Worm (Caenorhabditis elegans): ENCODE data around the gene E04F6.4.

The E04F6.4 gene

DNA sequence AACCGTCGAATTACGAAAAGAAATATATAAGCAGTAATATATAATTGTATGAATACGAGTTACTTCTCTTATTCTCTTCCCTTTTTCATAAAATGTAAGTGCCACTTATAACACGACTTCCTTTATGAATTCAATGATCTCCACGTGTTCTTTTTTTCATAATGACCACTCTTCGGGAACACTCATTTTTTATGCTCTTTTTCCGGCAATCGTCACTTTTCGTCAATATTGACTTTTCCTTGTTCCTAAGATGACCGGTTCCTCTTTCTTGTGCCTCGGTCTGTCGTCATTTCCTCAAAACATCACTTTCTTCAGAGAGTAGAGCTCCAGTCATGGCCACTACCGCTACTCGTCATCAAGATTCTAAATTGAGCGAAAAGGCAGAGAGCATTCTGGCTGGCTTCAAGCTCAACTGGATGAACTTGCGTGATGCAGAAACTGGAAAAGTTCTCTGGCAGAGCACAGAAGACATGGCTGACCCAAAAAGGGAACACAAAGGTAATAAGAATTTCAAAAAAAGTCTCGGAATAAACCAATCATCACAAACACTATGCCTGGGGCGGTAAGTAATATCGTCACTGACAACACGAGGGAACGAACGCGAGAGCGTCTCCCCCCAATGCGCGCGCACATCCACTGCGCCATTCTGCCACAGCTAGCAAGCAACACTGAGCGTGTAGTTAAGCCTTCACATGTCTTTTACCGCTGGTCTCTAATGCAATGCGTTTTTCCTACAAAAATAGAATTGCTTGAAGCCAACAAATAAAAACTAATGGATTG, 5.5 kb upstream of the E04F6.4 start, which contains the start of gene pdl-1:
Gene pdl-1 (plus strand): TSS at position 309 of the 780 bp plus-strand sequence.
- TF ChIP-seq unc-62 (GFP tag; optimal IDR thresholded peaks at IDR 0.05) = no peak

DNA sequence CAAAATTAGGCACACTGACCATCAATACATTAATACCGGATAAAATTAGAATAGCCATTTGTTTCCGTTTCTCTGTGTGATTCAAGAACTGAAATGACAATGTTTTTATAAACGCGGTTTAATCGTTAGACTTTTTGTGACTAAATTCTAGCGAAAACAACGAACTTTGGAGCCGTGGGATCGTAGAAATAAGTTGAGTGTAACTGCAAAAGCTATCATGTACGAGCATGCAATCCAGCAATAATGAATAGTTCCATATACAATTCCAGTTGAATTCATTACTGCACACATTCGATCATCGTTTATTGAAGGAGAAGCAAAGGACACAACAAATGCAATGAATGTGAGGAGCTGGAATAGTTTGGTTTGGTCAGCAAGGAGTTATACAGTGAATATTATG, 3.1 kb upstream of the E04F6.4 start:
- TF ChIP-seq unc-62 (GFP tag; optimal IDR thresholded peaks at IDR 0.05) = no peak

DNA sequence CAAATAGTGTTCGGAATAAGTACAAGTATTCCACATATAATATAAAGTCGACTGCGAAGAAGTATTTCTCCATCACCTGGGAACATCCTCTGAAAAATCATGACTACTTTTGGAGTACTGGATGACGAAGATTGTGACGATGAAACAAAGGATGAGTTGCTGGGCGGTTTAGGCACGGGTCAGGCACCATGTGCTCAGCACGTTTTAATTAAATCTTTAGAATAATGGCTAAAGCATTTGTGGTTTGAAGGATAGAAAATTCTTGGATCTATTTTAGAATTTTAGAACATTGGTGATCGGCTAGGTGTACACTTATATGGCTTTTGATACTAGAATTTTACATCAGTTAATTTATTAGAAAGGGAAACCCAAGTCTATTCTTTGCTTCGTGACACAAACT, 2.1 kb upstream of the E04F6.4 start, which contains the start of gene C27H5.6:
Gene C27H5.6 (minus strand): TSS at position 101 of the 400 bp plus-strand sequence.
- no peak for TF ChIP-seq unc-62 (GFP tag; optimal IDR thresholded peaks at IDR 0.05)

DNA sequence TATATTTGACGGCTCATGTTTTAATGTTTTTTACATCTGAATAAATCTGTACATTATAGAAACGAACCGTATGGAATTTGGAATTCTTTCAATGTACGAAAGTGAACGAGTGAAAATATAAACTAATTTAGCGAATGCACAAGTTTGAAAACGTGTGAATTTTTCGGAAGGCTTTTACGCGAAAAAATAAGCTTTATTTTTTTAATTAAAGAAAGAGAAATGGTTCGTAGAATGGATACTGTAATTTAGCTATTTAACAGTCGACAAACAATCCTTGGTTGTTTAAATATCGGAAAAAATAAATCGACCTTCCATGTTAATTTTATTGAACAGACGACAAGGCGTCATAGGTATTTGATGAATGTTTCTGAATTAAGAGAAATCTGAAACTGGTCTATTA, 6.3 kb downstream of the E04F6.4 start, which contains the start of gene acdh-12:
Gene acdh-12 (minus strand): TSS at position 101 of the 400 bp plus-strand sequence.
- no peak for TF ChIP-seq unc-62 (GFP tag; optimal IDR thresholded peaks at IDR 0.05)

DNA sequence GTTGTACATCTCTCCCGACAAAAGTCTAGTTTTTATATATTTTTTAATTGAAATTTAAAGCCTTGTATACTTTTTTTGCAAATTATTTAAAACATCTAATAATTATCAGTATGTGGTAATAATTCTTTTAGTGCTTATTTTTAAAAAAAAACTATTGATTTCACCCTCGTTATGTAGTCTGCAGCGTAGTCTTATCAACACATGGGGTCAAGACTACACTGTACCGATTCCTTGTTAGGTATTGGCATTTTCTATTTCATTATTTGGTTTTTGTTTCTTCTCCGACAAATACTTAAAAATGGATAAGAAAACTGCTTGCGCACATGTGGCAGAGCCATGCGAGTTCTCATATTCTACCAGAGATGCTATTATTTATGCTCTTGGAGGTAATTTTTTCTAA, 6.8 kb downstream of the E04F6.4 start, which contains the start of gene maoc-1:
Gene maoc-1 (plus strand): TSS at position 237 of the 400 bp plus-strand sequence.
- TF ChIP-seq unc-62 (GFP tag; optimal IDR thresholded peaks at IDR 0.05) = no peak

DNA sequence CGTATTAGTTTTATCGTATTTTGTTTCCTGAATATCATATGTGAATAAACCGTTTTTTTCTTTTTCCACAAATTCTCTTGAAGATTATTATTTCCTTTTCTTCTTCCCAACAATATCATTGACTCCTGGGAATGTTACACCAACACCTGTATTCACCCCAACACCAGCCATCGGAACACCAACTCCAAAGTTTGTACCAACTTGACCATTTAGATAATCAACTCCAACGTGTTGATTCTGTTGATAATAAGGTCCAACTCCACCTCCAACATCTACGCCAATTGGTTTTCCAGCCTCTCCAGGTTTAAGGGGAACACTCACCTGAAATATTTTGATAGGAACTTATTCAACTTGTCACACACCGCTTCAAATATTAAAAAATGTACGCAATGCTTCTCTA, 8.2 kb downstream of the E04F6.4 start:
- no peak for TF ChIP-seq unc-62 (GFP tag; optimal IDR thresholded peaks at IDR 0.05)

DNA sequence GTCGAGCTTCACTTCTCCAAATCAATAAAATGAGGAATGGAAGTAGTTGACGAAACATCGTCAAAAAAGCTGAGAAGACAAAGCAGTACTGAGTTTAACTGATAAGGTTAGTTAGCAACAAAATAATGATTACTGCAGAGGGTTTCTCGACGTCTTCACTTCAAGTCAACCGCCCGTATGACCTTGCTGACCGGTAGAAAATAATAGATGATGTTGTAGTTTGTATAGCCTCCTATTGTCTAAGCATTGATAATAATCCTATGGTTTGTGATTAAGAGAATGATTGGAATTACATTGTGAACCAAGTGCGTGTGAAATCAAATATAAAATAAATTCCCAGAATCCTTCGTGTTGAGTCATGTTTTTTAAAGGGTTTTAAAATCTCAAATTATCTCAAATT, 10.1 kb downstream of the E04F6.4 start, which contains the start of gene E04F6.6:
Gene E04F6.6 (minus strand): TSS at position 258 of the 400 bp plus-strand sequence.
- no peak for TF ChIP-seq unc-62 (GFP tag; optimal IDR thresholded peaks at IDR 0.05)

DNA sequence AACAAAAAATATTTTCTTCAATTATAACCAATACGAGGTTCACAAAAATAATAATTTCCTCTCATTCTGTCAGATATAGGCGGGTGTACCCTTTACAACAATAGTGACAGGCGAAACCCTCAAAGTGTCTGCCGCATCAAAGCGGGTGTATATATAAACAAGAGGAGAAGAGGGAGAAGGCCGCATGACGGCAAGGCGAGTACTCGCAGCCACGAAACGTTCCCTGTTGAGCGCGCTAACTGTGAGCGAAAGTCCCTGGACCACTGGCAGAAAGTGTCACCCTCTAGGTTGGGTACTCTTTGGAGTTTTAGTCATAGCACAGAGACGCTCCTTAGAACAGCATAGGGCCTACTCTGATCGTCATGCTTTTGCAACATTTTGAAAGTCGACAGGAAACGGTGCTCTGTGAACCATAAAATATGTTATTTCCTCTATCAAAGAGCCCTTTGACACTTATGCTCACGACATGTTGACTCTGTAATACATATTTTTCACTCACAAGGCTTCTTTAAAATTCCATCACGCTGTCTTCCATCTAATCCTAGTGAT, 10.9 kb downstream of the E04F6.4 start, which contains the start of gene pcrg-1:
Gene pcrg-1 (plus strand): TSS at position 499 of the 549 bp plus-strand sequence.
- TF ChIP-seq unc-62 (GFP tag; optimal IDR thresholded peaks at IDR 0.05) = no peak

ce11 chrII:7203110-7203509, 13.9 kb downstream of the E04F6.4 start, which contains the start of gene srd-56:
Gene srd-56, minus strand, starts transcription at chrII:7203210.
- no peak for TF ChIP-seq unc-62 (GFP tag; optimal IDR thresholded peaks at IDR 0.05)

ce11 chrII:7204951-7205350, 15.7 kb downstream of the E04F6.4 start, which contains the start of gene srd-58:
Gene srd-58, minus strand, starts transcription at chrII:7205051.
- TF ChIP-seq unc-62 (GFP tag; optimal IDR thresholded peaks at IDR 0.05) = no peak

ce11 chrII:7205388-7205787, 16.2 kb downstream of the E04F6.4 start, which contains the start of gene srd-59:
Gene srd-59, plus strand, starts transcription at chrII:7205688.
- no peak for TF ChIP-seq unc-62 (GFP tag; optimal IDR thresholded peaks at IDR 0.05)

DNA sequence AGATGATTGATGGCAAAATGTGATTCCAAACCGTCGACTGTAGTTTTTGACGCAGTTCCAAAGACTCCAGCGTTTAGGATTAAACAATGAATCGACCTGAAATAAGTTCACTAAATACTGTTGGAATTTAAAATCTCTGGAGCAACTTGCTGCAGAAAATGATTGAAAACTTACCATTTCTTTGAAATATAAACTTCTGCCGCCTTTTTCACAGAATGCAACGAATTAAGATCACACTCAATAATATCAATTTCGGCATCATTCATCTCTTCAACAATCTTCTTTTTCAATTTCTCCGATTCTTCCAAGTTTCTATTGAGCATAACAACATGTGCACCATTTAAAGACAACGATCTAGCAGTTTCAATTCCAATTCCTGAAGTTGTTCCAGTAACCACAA, 18.4 kb downstream of the E04F6.4 start:
- TF ChIP-seq unc-62 (GFP tag; optimal IDR thresholded peaks at IDR 0.05) = no peak

ce11 chrII:7208184-7208583, 19.0 kb downstream of the E04F6.4 start, which contains the start of gene dhs-7:
Gene dhs-7, minus strand, starts transcription at chrII:7208460.
- TF ChIP-seq unc-62 (GFP tag; optimal IDR thresholded peaks at IDR 0.05) = no peak

- no peak for TF ChIP-seq unc-62 (GFP tag; optimal IDR thresholded peaks at IDR 0.05)
Measured at ce11 chrII:7210187-7210586, 21.0 kb downstream of the E04F6.4 start, which contains the start of gene E04F6.15. Gene E04F6.15, minus strand, starts transcription at chrII:7210287.

ce11 chrII:7211280-7211679, 22.1 kb downstream of the E04F6.4 start, which contains the start of gene E04F6.8:
Gene E04F6.8, minus strand, starts transcription at chrII:7211380.
- no peak for TF ChIP-seq unc-62 (GFP tag; optimal IDR thresholded peaks at IDR 0.05)

DNA sequence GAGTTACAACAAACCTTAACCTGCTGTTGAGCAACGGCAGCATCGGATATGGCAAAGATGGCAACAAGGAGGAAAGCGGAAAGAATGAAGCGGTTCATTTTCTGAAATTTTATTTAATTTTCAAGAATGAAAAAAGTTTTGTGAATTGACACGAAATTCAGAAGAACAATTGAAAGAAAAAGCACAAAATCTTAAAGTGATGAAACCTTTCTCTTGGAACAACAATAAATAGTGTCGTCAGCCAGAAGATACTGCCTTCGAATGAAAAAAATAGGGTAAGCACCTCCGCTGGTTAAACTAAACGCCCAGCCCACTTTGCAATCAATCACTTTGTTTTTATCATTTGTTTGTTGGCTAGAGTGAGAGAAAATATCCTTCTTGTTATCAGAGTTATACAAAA, 22.8 kb downstream of the E04F6.4 start, which contains the start of gene E04F6.9:
Gene E04F6.9 (minus strand): TSS at position 101 of the 400 bp plus-strand sequence.
- TF ChIP-seq unc-62 (GFP tag; optimal IDR thresholded peaks at IDR 0.05) = no peak

Data from whole organism, dauer.